Fruit fly (Drosophila melanogaster): Measurements from ENCODE around the gene CG12321.
A peak's percentile ranks its signal among the peaks of the same experiment; 100 is the strongest.

The CG12321 gene

dm6 chr3R:18171983-18172967, 16.2 kb downstream of the CG12321 start (continued):
- peak; percentile 85 for TF ChIP-seq CG15336 (GFP tag; IDR thresholded peaks at IDR 0.05)
- no peak for TF ChIP-seq fd85E (GFP tag; optimal IDR thresholded peaks at IDR 0.05)
- TF ChIP-seq CG10631 (GFP tag; optimal IDR thresholded peaks at IDR 0.05) = no peak
- peak; percentile 81 for TF ChIP-seq net (GFP tag; optimal IDR thresholded peaks at IDR 0.05)
- TF ChIP-seq CG8319 (GFP tag; optimal IDR thresholded peaks at IDR 0.05) = peak; percentile 50
- TF ChIP-seq achi (GFP tag; optimal IDR thresholded peaks at IDR 0.05) = no peak
- peak; percentile 65 for TF ChIP-seq CG8632 (GFP tag; optimal IDR thresholded peaks at IDR 0.05)
- TF ChIP-seq Hr4 (GFP tag; optimal IDR thresholded peaks at IDR 0.05) = peak; percentile 92
- TF ChIP-seq svp (GFP tag) = peak; percentile 91
- TF ChIP-seq CG34406 (GFP tag; optimal IDR thresholded peaks at IDR 0.05) = no peak
- no peak for TF ChIP-seq ss (GFP tag; optimal IDR thresholded peaks at IDR 0.05)
- no peak for TF ChIP-seq CG6808 (GFP tag; optimal IDR thresholded peaks at IDR 0.05)
- peak; percentile 82 for TF ChIP-seq acj6 (GFP tag; optimal IDR thresholded peaks at IDR 0.05)
- TF ChIP-seq CG11762 (GFP tag; optimal IDR thresholded peaks at IDR 0.05; ENCODE audit: insufficient read depth) = peak; percentile 70
- no peak for TF ChIP-seq CG7368 (GFP tag; optimal IDR thresholded peaks at IDR 0.05)
- peak; percentile 80 for TF ChIP-seq Sox14 (GFP tag; optimal IDR thresholded peaks at IDR 0.05)
- peak; percentile 89 for TF ChIP-seq CG8119 (GFP tag; IDR thresholded peaks at IDR 0.05)
- no peak for TF ChIP-seq Eip93F (GFP tag; optimal IDR thresholded peaks at IDR 0.05)
- peak; percentile 77 for TF ChIP-seq Lpt (GFP tag; optimal IDR thresholded peaks at IDR 0.05)
- TF ChIP-seq esn (GFP tag; optimal IDR thresholded peaks at IDR 0.05) = peak; percentile 85
- peak; percentile 74; the same call in 2 of the 3 replicates for TF ChIP-seq eg (GFP tag; IDR thresholded peaks at IDR 0.05)
- no peak for TF ChIP-seq Met (GFP tag; optimal IDR thresholded peaks at IDR 0.05)
- no peak for TF ChIP-seq CG1621 (tag; optimal IDR thresholded peaks at IDR 0.05)
- TF ChIP-seq lz (GFP tag; optimal IDR thresholded peaks at IDR 0.05) = peak; percentile 79
- peak; percentile 58 for TF ChIP-seq CG11294 (GFP tag; IDR thresholded peaks at IDR 0.05)
- TF ChIP-seq CG6163 (GFP tag; IDR thresholded peaks at IDR 0.05) = peak; percentile 74
- TF ChIP-seq dac (GFP tag; optimal IDR thresholded peaks at IDR 0.05) = peak; percentile 67
- TF ChIP-seq CG9139 (GFP tag; optimal IDR thresholded peaks at IDR 0.05) = no peak
- no peak for TF ChIP-seq CG3919 (GFP tag; optimal IDR thresholded peaks at IDR 0.05)
- TF ChIP-seq OdsH (GFP tag; optimal IDR thresholded peaks at IDR 0.05) = peak; percentile 84
- TF ChIP-seq topi (GFP tag; optimal IDR thresholded peaks at IDR 0.05) = peak; percentile 83
- peak; percentile 26 for TF ChIP-seq CG6854 (GFP tag; optimal IDR thresholded peaks at IDR 0.05)
- peak; percentile 50 for TF ChIP-seq CG11902 (GFP tag; optimal IDR thresholded peaks at IDR 0.05)
- peak; percentile 90 for TF ChIP-seq CG6276 (GFP tag; optimal IDR thresholded peaks at IDR 0.05)
- no peak for TF ChIP-seq dsx (GFP tag; optimal IDR thresholded peaks at IDR 0.05; ENCODE audit: poor library complexity, severe bottlenecking)
- TF ChIP-seq cyc (GFP tag; optimal IDR thresholded peaks at IDR 0.05) = peak; percentile 82
- TF ChIP-seq Hr38 (GFP tag; optimal IDR thresholded peaks at IDR 0.05) = no peak
- peak; percentile 95 for TF ChIP-seq CG32006 (GFP tag; optimal IDR thresholded peaks at IDR 0.05)

- no peak for TF ChIP-seq Ets21C (GFP tag; optimal IDR thresholded peaks at IDR 0.05)
- TF ChIP-seq CG34406 (GFP tag; optimal IDR thresholded peaks at IDR 0.05) = no peak
- TF ChIP-seq fkh (GFP tag; optimal IDR thresholded peaks at IDR 0.05) = peak; percentile 8
- no peak for TF ChIP-seq CG6163 (GFP tag; IDR thresholded peaks at IDR 0.05)
- TF ChIP-seq CG6276 (GFP tag; optimal IDR thresholded peaks at IDR 0.05) = no peak
- peak; percentile 10 for TF ChIP-seq Eip78C (GFP tag)
- TF ChIP-seq vri (GFP tag; optimal IDR thresholded peaks at IDR 0.05) = peak; percentile 51
- TF ChIP-seq Eip93F (GFP tag; optimal IDR thresholded peaks at IDR 0.05) = no peak
- no peak for TF ChIP-seq Smox (GFP tag; optimal IDR thresholded peaks at IDR 0.05)
- TF ChIP-seq Hr38 (GFP tag; optimal IDR thresholded peaks at IDR 0.05) = no peak
- no peak for TF ChIP-seq lz (GFP tag; optimal IDR thresholded peaks at IDR 0.05)
- TF ChIP-seq CG9139 (GFP tag; optimal IDR thresholded peaks at IDR 0.05) = no peak
- TF ChIP-seq CG8119 (GFP tag; IDR thresholded peaks at IDR 0.05) = peak; percentile 21; the same call in 1 of the 3 replicates
- TF ChIP-seq CG8319 (GFP tag; optimal IDR thresholded peaks at IDR 0.05) = no peak
- TF ChIP-seq topi (GFP tag; optimal IDR thresholded peaks at IDR 0.05) = no peak
- TF ChIP-seq pdm3 (GFP tag; optimal IDR thresholded peaks at IDR 0.05) = no peak
- no peak for TF ChIP-seq dsx (GFP tag; optimal IDR thresholded peaks at IDR 0.05; ENCODE audit: poor library complexity, severe bottlenecking)
- no peak for TF ChIP-seq Sox15 (GFP tag; optimal IDR thresholded peaks at IDR 0.05)
- no peak for TF ChIP-seq Sox102F (GFP tag; optimal IDR thresholded peaks at IDR 0.05)
- TF ChIP-seq acj6 (GFP tag; optimal IDR thresholded peaks at IDR 0.05) = no peak
- peak; percentile 20; the same call in 1 of the 3 replicates for TF ChIP-seq eg (GFP tag; IDR thresholded peaks at IDR 0.05)
- no peak for TF ChIP-seq net (GFP tag; optimal IDR thresholded peaks at IDR 0.05)
- TF ChIP-seq CG31627 (GFP tag; optimal IDR thresholded peaks at IDR 0.05) = no peak
- TF ChIP-seq CG15336 (GFP tag; IDR thresholded peaks at IDR 0.05) = peak; percentile 28; the same call in 1 of the 2 replicates
- TF ChIP-seq CG11762 (GFP tag; optimal IDR thresholded peaks at IDR 0.05; ENCODE audit: insufficient read depth) = no peak
Observed at dm6 chr3R:18169982-18170531, 18.4 kb downstream of the CG12321 start.
